Worm (Caenorhabditis elegans): ENCODE results near the gene T07A5.1.

- no peak for TF ChIP-seq mab-5 (tag; optimal IDR thresholded peaks at IDR 0.05)
- TF ChIP-seq M03D4.4 (tag; optimal IDR thresholded peaks at IDR 0.05) = no peak
- TF ChIP-seq lin-13 (tag; optimal IDR thresholded peaks at IDR 0.05) = no peak
- TF ChIP-seq lsy-2 (tag; optimal IDR thresholded peaks at IDR 0.05) = no peak
- TF ChIP-seq blmp-1 (tag; optimal IDR thresholded peaks at IDR 0.05) = no peak
- no peak for TF ChIP-seq mep-1 (tag; optimal IDR thresholded peaks at IDR 0.05)
- TF ChIP-seq nhr-76 (tag; optimal IDR thresholded peaks at IDR 0.05) = no peak
- no peak for TF ChIP-seq unc-120 (tag; optimal IDR thresholded peaks at IDR 0.05; ENCODE audit: poor library complexity, severe bottlenecking)
- TF ChIP-seq unc-62 (GFP tag; optimal IDR thresholded peaks at IDR 0.05) = no peak
- no peak for TF ChIP-seq nhr-237 (tag; optimal IDR thresholded peaks at IDR 0.05)
- no peak for TF ChIP-seq sptf-1 (tag; optimal IDR thresholded peaks at IDR 0.05)
- TF ChIP-seq ztf-11 (tag; optimal IDR thresholded peaks at IDR 0.05) = no peak
Measured at ce11 chrIII:10336109-10336508, 30.1 kb upstream of the T07A5.1 start.
